Fruit fly (Drosophila melanogaster) whole organism, prepupa: ENCODE results near the gene CG32694.

Experiments
- Blimp-1 ChIP-seq: fragments of 200-800 bp; sonication (Bioruptor generic); optimal IDR thresholded peaks from 3 replicates; lab custom pipeline; 2017; ENCODE audit warnings: missing biosample characterization, missing genetic modification characterization, mild to moderate bottlenecking, moderate library complexity, missing genetic modification reagents
- CG10631 ChIP-seq: fragments of 200-800 bp; sonication (Bioruptor generic); optimal IDR thresholded peaks from 2 replicates; lab custom pipeline; 2016; ENCODE audit warnings: missing biosample characterization, missing genetic modification characterization
- CG10669 ChIP-seq: fragments of 200-800 bp; sonication (Bioruptor generic); optimal IDR thresholded peaks from 3 replicates; lab custom pipeline; 2018; ENCODE audit warnings: missing biosample characterization, mild to moderate bottlenecking, missing genetic modification characterization, moderate library complexity
- CG11762 ChIP-seq: fragments of 200-800 bp; sonication (Bioruptor generic); optimal IDR thresholded peaks from 3 replicates; lab custom pipeline; 2016; ENCODE audit warnings: missing biosample characterization, missing genetic modification characterization; ENCODE audit not compliant: insufficient read depth
- CG11902 ChIP-seq: fragments of 200-800 bp; sonication (Bioruptor generic); optimal IDR thresholded peaks from 3 replicates; lab custom pipeline; 2016; ENCODE audit warnings: missing biosample characterization, missing genetic modification characterization
- CG1621 ChIP-seq: fragments of 200-800 bp; sonication (Bioruptor generic); optimal IDR thresholded peaks from 3 replicates; lab custom pipeline; 2018; ENCODE audit warnings: missing biosample characterization, mild to moderate bottlenecking, missing genetic modification characterization
- CG3032 ChIP-seq: fragments of 200-800 bp; optimal IDR thresholded peaks from 2 replicates; lab custom pipeline; 2019; ENCODE audit warnings: missing biosample characterization, mild to moderate bottlenecking, missing genetic modification characterization, moderate library complexity
- CG32006 ChIP-seq: fragments of 200-800 bp; sonication (Bioruptor generic); optimal IDR thresholded peaks from 3 replicates; lab custom pipeline; 2017; ENCODE audit warnings: missing biosample characterization, mild to moderate bottlenecking, missing genetic modification characterization
- CG3919 ChIP-seq: fragments of 200-800 bp; sonication (Bioruptor generic); optimal IDR thresholded peaks from 3 replicates; lab custom pipeline; 2016; ENCODE audit warnings: missing biosample characterization, missing genetic modification characterization
- CG4318 ChIP-seq: fragments of 200-800 bp; sonication (Bioruptor generic); optimal IDR thresholded peaks from 3 replicates; lab custom pipeline; 2017; ENCODE audit warnings: missing biosample characterization, mild to moderate bottlenecking, missing genetic modification characterization
- CG6163 ChIP-seq: fragments of 200-800 bp; sonication (Bioruptor generic); IDR thresholded peaks from 3 replicates; pipeline ENCODE4 v1.3.6; 2022; ENCODE audit warnings: missing biosample characterization, missing genetic modification characterization
- CG6276 ChIP-seq: fragments of 200-800 bp; sonication (Bioruptor generic); optimal IDR thresholded peaks from 2 replicates; lab custom pipeline; 2017; ENCODE audit warnings: missing biosample characterization, mild to moderate bottlenecking, missing genetic modification characterization
- CG6792 ChIP-seq: fragments of 200-800 bp; sonication (Bioruptor generic); optimal IDR thresholded peaks from 3 replicates; lab custom pipeline; 2016; ENCODE audit warnings: missing biosample characterization, missing genetic modification characterization
- CG7368 ChIP-seq: fragments of 200-800 bp; sonication (Bioruptor generic); optimal IDR thresholded peaks from 3 replicates; lab custom pipeline; 2016; ENCODE audit warnings: missing biosample characterization, missing genetic modification characterization
- CG8319 ChIP-seq: fragments of 200-800 bp; sonication (Bioruptor generic); optimal IDR thresholded peaks from 3 replicates; lab custom pipeline; 2016; ENCODE audit warnings: missing biosample characterization, missing genetic modification characterization
- CG8632 ChIP-seq: fragments of 200-800 bp; sonication (Bioruptor generic); optimal IDR thresholded peaks from 3 replicates; lab custom pipeline; 2016; ENCODE audit warnings: missing biosample characterization, missing genetic modification characterization
- CG9139 ChIP-seq: fragments of 200-800 bp; sonication (Bioruptor generic); optimal IDR thresholded peaks from 3 replicates; lab custom pipeline; 2017; ENCODE audit warnings: missing biosample characterization, mild to moderate bottlenecking, missing genetic modification characterization
- Eip75B ChIP-seq: fragments of 200-800 bp; sonication (Bioruptor generic); optimal IDR thresholded peaks from 3 replicates; lab custom pipeline; 2016; ENCODE audit warnings: missing biosample characterization, missing genetic modification characterization
- Eip78C ChIP-seq: fragments of 200-800 bp; sonication (Bioruptor generic); peaks from one replicate; lab custom pipeline; 2016; ENCODE audit warnings: missing biosample characterization, missing genetic modification characterization
- Ets96B ChIP-seq: fragments of 200-800 bp; optimal IDR thresholded peaks from 2 replicates; lab custom pipeline; 2019; ENCODE audit warnings: missing biosample characterization, mild to moderate bottlenecking, missing genetic modification characterization, moderate library complexity
- Hr38 ChIP-seq: sonication (Bioruptor generic); optimal IDR thresholded peaks from 2 replicates; lab custom pipeline; 2016; ENCODE audit warnings: missing biosample characterization, missing genetic modification characterization
- Hr39 ChIP-seq: fragments of 200-800 bp; sonication (Bioruptor generic); optimal IDR thresholded peaks from 2 replicates; lab custom pipeline; 2016; ENCODE audit warnings: missing biosample characterization, missing genetic modification characterization
- Met ChIP-seq: fragments of 200-800 bp; sonication (Bioruptor generic); optimal IDR thresholded peaks from 3 replicates; lab custom pipeline; 2016; ENCODE audit warnings: missing biosample characterization, missing genetic modification characterization
- acj6 ChIP-seq: fragments of 200-800 bp; sonication (Bioruptor generic); optimal IDR thresholded peaks from 3 replicates; lab custom pipeline; 2016; ENCODE audit warnings: missing biosample characterization, missing genetic modification characterization
- cyc ChIP-seq: fragments of 200-800 bp; sonication (Bioruptor generic); optimal IDR thresholded peaks from 3 replicates; lab custom pipeline; 2016; ENCODE audit warnings: missing biosample characterization, missing genetic modification characterization
- dsx ChIP-seq: fragments of 200-800 bp; optimal IDR thresholded peaks from 3 replicates; lab custom pipeline; 2019; ENCODE audit warnings: missing biosample characterization, mild to moderate bottlenecking, missing genetic modification characterization, moderate library complexity; ENCODE audit not compliant: poor library complexity, severe bottlenecking
- eg ChIP-seq: fragments of 200-800 bp; sonication (Bioruptor generic); IDR thresholded peaks from 3 replicates; pipeline ENCODE4 v1.3.6; 2022; ENCODE audit warnings: missing biosample characterization, missing genetic modification characterization
- esn ChIP-seq: fragments of 200-800 bp; sonication (Bioruptor generic); optimal IDR thresholded peaks from 2 replicates; lab custom pipeline; 2016; ENCODE audit warnings: missing biosample characterization, mild to moderate bottlenecking, missing genetic modification characterization, moderate library complexity
- fd59A ChIP-seq: fragments of 200-800 bp; sonication (Bioruptor generic); optimal IDR thresholded peaks from 2 replicates; lab custom pipeline; 2017; ENCODE audit warnings: missing biosample characterization, mild to moderate bottlenecking, missing genetic modification characterization, missing genetic modification reagents
- lz ChIP-seq: fragments of 200-800 bp; sonication (Bioruptor generic); optimal IDR thresholded peaks from 3 replicates; lab custom pipeline; 2016; ENCODE audit warnings: missing biosample characterization, missing genetic modification characterization
- pdm3 ChIP-seq: fragments of 200-800 bp; sonication (Bioruptor generic); optimal IDR thresholded peaks from 3 replicates; lab custom pipeline; 2016; ENCODE audit warnings: missing biosample characterization, missing genetic modification characterization
- salr ChIP-seq, 2 experiments: fragments of 200-800 bp; sonication (Bioruptor generic); optimal IDR thresholded peaks; 3 replicates each; lab custom pipeline; 2016 to 2018; ENCODE audit warnings: missing biosample characterization in 2 of 2, missing genetic modification characterization in 2 of 2, mild to moderate bottlenecking in 1 of 2
- spab ChIP-seq: fragments of 200-800 bp; sonication (Bioruptor generic); optimal IDR thresholded peaks from 2 replicates; lab custom pipeline; 2017; ENCODE audit warnings: missing biosample characterization, mild to moderate bottlenecking, missing genetic modification characterization, missing genetic modification reagents
- svp ChIP-seq: fragments of 200-800 bp; sonication (Bioruptor generic); peaks from one replicate; lab custom pipeline; 2016; ENCODE audit warnings: missing biosample characterization, missing genetic modification characterization
- topi ChIP-seq: fragments of 200-800 bp; sonication (Bioruptor generic); optimal IDR thresholded peaks from 3 replicates; lab custom pipeline; 2016; ENCODE audit warnings: missing biosample characterization, missing genetic modification characterization
- vri ChIP-seq: fragments of 200-800 bp; sonication (Bioruptor generic); optimal IDR thresholded peaks from 3 replicates; lab custom pipeline; 2016; ENCODE audit warnings: missing biosample characterization, mild to moderate bottlenecking, missing genetic modification characterization

The CG32694 gene

dm6 chrX:9989154-9989787 is at the start of gene CG32694 (continued):
- TF ChIP-seq CG3032 (tag; lab: Kevin White, UChicago): no peak

dm6 chrX:9964778-9965291 is 24.7 kb upstream of the CG32694 start, which contains the start of the genes CG1791 and CG1889:
Gene CG1791 (minus strand): TSS chrX:9964878.
Gene CG1889 (plus strand): TSS chrX:9965241.
- TF ChIP-seq CG6792 (GFP tag; lab: Kevin White, UChicago) (no peak), esn (GFP tag; lab: Kevin White, UChicago) (no peak), Ets96B (tag; lab: Kevin White, UChicago) (no peak), CG6276 (GFP tag; lab: Kevin White, UChicago) (no peak), Hr39 (GFP tag; lab: Kevin White, UChicago) (no peak), acj6 (GFP tag; lab: Kevin White, UChicago) (no peak), Hr38 (GFP tag; lab: Kevin White, UChicago) (no peak), CG1621 (tag; lab: Kevin White, UChicago) (no peak), CG3032 (tag; lab: Kevin White, UChicago) (no peak), salr (GFP tag; optimal IDR thresholded peaks at IDR 0.05; lab: Kevin White, UChicago) (no peak), CG7368 (GFP tag; lab: Kevin White, UChicago) (no peak), Eip75B (GFP tag; lab: Kevin White, UChicago) (no peak)

dm6 chrX:9975973-9976372 is 13.5 kb upstream of the CG32694 start:
- TF ChIP-seq Eip75B (GFP tag; lab: Kevin White, UChicago) (no peak), topi (no peak), dsx (GFP tag; lab: Kevin White, UChicago) (no peak), Blimp-1 (peak; percentile 24)

- no peak for TF ChIP-seq pdm3 (GFP tag; lab: Kevin White, UChicago)
- TF ChIP-seq CG6276 (GFP tag; lab: Kevin White, UChicago): no peak
- TF ChIP-seq eg (GFP tag; lab: Robert Waterston, UW): no peak
- no peak for TF ChIP-seq Ets96B (tag; lab: Kevin White, UChicago)
- TF ChIP-seq Blimp-1: peak; percentile 29
- no peak for TF ChIP-seq spab (GFP tag; lab: Kevin White, UChicago)
These were observed 12.2 kb upstream of the CG32694 start, which contains the start of gene CG43386 for dm6 chrX:9977305-9977704. Gene CG43386 (minus strand): TSS chrX:9977405.

dm6 chrX:9980464-9980863 is 9.0 kb upstream of the CG32694 start, which contains the start of gene CG15252:
Gene CG15252 (minus strand): TSS chrX:9980564.
- no peak for TF ChIP-seq vri
- TF ChIP-seq svp (GFP tag; lab: Kevin White, UChicago): no peak
- TF ChIP-seq CG10669 (GFP tag; lab: Kevin White, UChicago): no peak
- TF ChIP-seq cyc: no peak
- no peak for TF ChIP-seq Hr38 (GFP tag; lab: Kevin White, UChicago)
- TF ChIP-seq CG32006 (GFP tag; lab: Kevin White, UChicago): no peak
- no peak for TF ChIP-seq CG3032 (tag; lab: Kevin White, UChicago)

dm6 chrX:9987361-9988087 is 2.0 kb upstream of the CG32694 start:
- TF ChIP-seq vri (no peak), Hr38 (GFP tag; lab: Kevin White, UChicago) (no peak), CG3919 (GFP tag; lab: Kevin White, UChicago) (peak; percentile 16), CG8319 (GFP tag; lab: Kevin White, UChicago) (peak; percentile 12), CG11902 (GFP tag; lab: Kevin White, UChicago) (no peak), Eip78C (GFP tag; lab: Kevin White, UChicago) (peak; percentile 86), CG10669 (GFP tag; lab: Kevin White, UChicago) (peak; percentile 56), CG6163 (GFP tag; lab: Robert Waterston, UW) (no peak), CG11762 (peak; percentile 27), acj6 (GFP tag; lab: Kevin White, UChicago) (peak; percentile 18), Ets96B (tag; lab: Kevin White, UChicago) (peak; percentile 25), fd59A (GFP tag; lab: Kevin White, UChicago) (peak; percentile 36), CG8632 (GFP tag; lab: Kevin White, UChicago) (peak; percentile 41), Met (GFP tag; lab: Kevin White, UChicago) (no peak), pdm3 (GFP tag; lab: Kevin White, UChicago) (peak; percentile 21), CG3032 (tag; lab: Kevin White, UChicago) (peak; percentile 41), eg (GFP tag; lab: Robert Waterston, UW) (no peak), lz (GFP tag; lab: Kevin White, UChicago) (no peak), salr (GFP tag; optimal IDR thresholded peaks at IDR 0.05; lab: Kevin White, UChicago) (no peak), CG9139 (peak; percentile 25), CG10631 (GFP tag; lab: Kevin White, UChicago) (peak; percentile 35), CG4318 (GFP tag; lab: Kevin White, UChicago) (no peak)
